Worm (Caenorhabditis elegans) whole organism, L2 larva: ENCODE data around the gene idpb-1.

ENCODE experiments used
- aly-2 ChIP-seq: fragments of 150-350 bp; optimal IDR thresholded peaks from 2 replicates; lab custom pipeline; 2014; ENCODE audit warnings: missing biosample characterization, missing genetic modification characterization
- ama-1 ChIP-seq: fragments of 150-350 bp; optimal IDR thresholded peaks from 2 replicates; lab custom pipeline; 2018; ENCODE audit warnings: inconsistent platforms
- egl-27 ChIP-seq: sonication (generic microtip); optimal IDR thresholded peaks from 3 replicates; lab custom pipeline; 2017; ENCODE audit warnings: missing biosample characterization, missing genetic modification reagents, missing genetic modification characterization
- elt-1 ChIP-seq: fragments of 150-350 bp; optimal IDR thresholded peaks from 2 replicates; lab custom pipeline; 2014; ENCODE audit warnings: missing biosample characterization, missing genetic modification characterization
- fos-1 ChIP-seq: fragments of 150-350 bp; optimal IDR thresholded peaks from 2 replicates; lab custom pipeline; 2014; ENCODE audit warnings: missing biosample characterization, missing genetic modification characterization
- lin-11 ChIP-seq: fragments of 150-350 bp; sonication (generic microtip); optimal IDR thresholded peaks from 2 replicates; lab custom pipeline; 2014; ENCODE audit warnings: missing biosample characterization, missing genetic modification characterization, inconsistent platforms, mixed read lengths
- lin-13 ChIP-seq: fragments of 150-350 bp; optimal IDR thresholded peaks from 2 replicates; lab custom pipeline; 2014; ENCODE audit warnings: missing biosample characterization, missing genetic modification reagents, missing genetic modification characterization
- lsy-2 ChIP-seq, 2 experiments: fragments of 150-350 bp in 1 of 2; sonication (generic microtip) in 1 of 2; optimal IDR thresholded peaks; 2 replicates each; lab custom pipeline; 2014 to 2017; ENCODE audit warnings: missing biosample characterization in 2 of 2, missing genetic modification characterization in 2 of 2
- nhr-77 ChIP-seq: fragments of 150-350 bp; optimal IDR thresholded peaks from 2 replicates; lab custom pipeline; 2014; ENCODE audit warnings: missing biosample characterization, missing genetic modification characterization
- sma-3 ChIP-seq: sonication (generic microtip); optimal IDR thresholded peaks from 2 replicates; lab custom pipeline; 2016; ENCODE audit warnings: missing genetic modification reagents, missing genetic modification characterization, missing compliant biosample characterization
- unc-39 ChIP-seq: fragments of 150-350 bp; optimal IDR thresholded peaks from 2 replicates; lab custom pipeline; 2014; ENCODE audit warnings: missing biosample characterization, missing genetic modification characterization

- TF ChIP-seq fos-1 (tag; lab: Kevin White, UChicago), result no peak
- no peak for TF ChIP-seq egl-27
- no peak for TF ChIP-seq nhr-77
- no peak for TF ChIP-seq aly-2 (tag; lab: Kevin White, UChicago)
- TF ChIP-seq lin-11 (tag; lab: Kevin White, UChicago), result no peak
- TF ChIP-seq lsy-2 (tag; optimal IDR thresholded peaks at IDR 0.05; lab: Kevin White, UChicago), result no peak
- TF ChIP-seq lin-13 (GFP tag; lab: Kevin White, UChicago), result no peak
- no peak for TF ChIP-seq unc-39 (tag; lab: Kevin White, UChicago)
- no peak for TF ChIP-seq sma-3 (GFP tag; lab: Kevin White, UChicago)
- TF ChIP-seq ama-1, result no peak
- TF ChIP-seq elt-1, result no peak
Measured at ce11 chrII:5069525-5069924, 32.3 kb upstream of the idpb-1 start, which contains the start of gene idpb-2.
